Worm (Caenorhabditis elegans) whole organism, L3 larva: ENCODE measurements around the gene col-156.

Experiments used
- R02D3.7 ChIP-seq: fragments of 150-350 bp; optimal IDR thresholded peaks from 2 replicates; lab custom pipeline; 2014; ENCODE audit warnings: missing biosample characterization, missing genetic modification characterization
- ZK546.5 ChIP-seq: sonication (generic microtip); optimal IDR thresholded peaks from 2 replicates; lab custom pipeline; 2017; ENCODE audit warnings: missing biosample characterization, missing genetic modification characterization
- aly-2 ChIP-seq: fragments of 150-350 bp; optimal IDR thresholded peaks from 2 replicates; lab custom pipeline; 2014; ENCODE audit warnings: missing biosample characterization, missing genetic modification characterization
- ama-1 ChIP-seq: fragments of 150-350 bp; optimal IDR thresholded peaks from 2 replicates; lab custom pipeline; 2018
- ceh-28 ChIP-seq: fragments of 150-350 bp; optimal IDR thresholded peaks from 2 replicates; lab custom pipeline; 2014; ENCODE audit warnings: missing biosample characterization, missing genetic modification reagents, missing genetic modification characterization
- ceh-9 ChIP-seq: sonication (generic microtip); optimal IDR thresholded peaks from 2 replicates; lab custom pipeline; 2018; ENCODE audit warnings: missing biosample characterization, missing genetic modification characterization
- egl-27 ChIP-seq: sonication (generic microtip); optimal IDR thresholded peaks from 4 replicates; lab custom pipeline; 2017; ENCODE audit warnings: missing biosample characterization, missing genetic modification reagents, missing genetic modification characterization
- egl-5 ChIP-seq: fragments of 150-350 bp; optimal IDR thresholded peaks from 2 replicates; lab custom pipeline; 2017; ENCODE audit warnings: missing biosample characterization, missing genetic modification reagents, missing genetic modification characterization, inconsistent platforms
- elt-2 ChIP-seq: sonication (generic microtip); optimal IDR thresholded peaks from 2 replicates; lab custom pipeline; 2016; ENCODE audit warnings: missing genetic modification reagents, mild to moderate bottlenecking, missing genetic modification characterization, missing compliant biosample characterization
- eor-1 ChIP-seq, 2 experiments: fragments of 150-350 bp; optimal IDR thresholded peaks; 2 replicates each; lab custom pipeline; 2014 to 2018; ENCODE audit warnings: missing biosample characterization in 2 of 2, missing genetic modification characterization in 2 of 2
- fkh-2 ChIP-seq: fragments of 150-350 bp; optimal IDR thresholded peaks from 2 replicates; lab custom pipeline; 2014; ENCODE audit warnings: missing biosample characterization, missing genetic modification reagents, missing genetic modification characterization
- hmg-11 ChIP-seq: sonication (generic microtip); optimal IDR thresholded peaks from 2 replicates; lab custom pipeline; 2016; ENCODE audit warnings: missing genetic modification characterization, missing compliant biosample characterization
- jun-1 ChIP-seq: fragments of 150-350 bp; optimal IDR thresholded peaks from 2 replicates; lab custom pipeline; 2014; ENCODE audit warnings: missing biosample characterization, missing genetic modification reagents, missing genetic modification characterization
- lin-15B ChIP-seq: fragments of 150-350 bp; optimal IDR thresholded peaks from 2 replicates; lab custom pipeline; 2014; ENCODE audit warnings: missing biosample characterization, missing genetic modification characterization
- lin-39 ChIP-seq: fragments of 150-350 bp; optimal IDR thresholded peaks from 2 replicates; lab custom pipeline; 2018; ENCODE audit warnings: missing biosample characterization, missing genetic modification reagents, missing genetic modification characterization
- lsy-12 ChIP-seq: sonication (generic microtip); optimal IDR thresholded peaks from 2 replicates; lab custom pipeline; 2016; ENCODE audit warnings: mild to moderate bottlenecking, missing genetic modification characterization, missing compliant biosample characterization
- nfya-1 ChIP-seq: sonication (generic microtip); optimal IDR thresholded peaks from 2 replicates; lab custom pipeline; 2017; ENCODE audit warnings: missing genetic modification characterization, mild to moderate bottlenecking, missing compliant biosample characterization, antibody characterized with exemption, moderate library complexity; ENCODE audit not compliant: insufficient read depth
- nhr-11 ChIP-seq: fragments of 150-350 bp; optimal IDR thresholded peaks from 2 replicates; lab custom pipeline; 2014; ENCODE audit warnings: missing biosample characterization, missing genetic modification characterization
- nhr-12 ChIP-seq: fragments of 150-350 bp; optimal IDR thresholded peaks from 2 replicates; lab custom pipeline; 2014; ENCODE audit warnings: missing biosample characterization, missing genetic modification characterization
- nhr-23 ChIP-seq: fragments of 150-350 bp; optimal IDR thresholded peaks from 2 replicates; lab custom pipeline; 2014; ENCODE audit warnings: missing biosample characterization, missing genetic modification reagents, missing genetic modification characterization
- nhr-67 ChIP-seq: fragments of 150-350 bp; optimal IDR thresholded peaks from 2 replicates; lab custom pipeline; 2014; ENCODE audit warnings: missing biosample characterization, missing genetic modification characterization
- nhr-77 ChIP-seq: fragments of 150-350 bp; optimal IDR thresholded peaks from 2 replicates; lab custom pipeline; 2014; ENCODE audit warnings: missing biosample characterization, missing genetic modification characterization
- pha-4 ChIP-seq: fragments of 150-350 bp; optimal IDR thresholded peaks from 2 replicates; lab custom pipeline; 2014; ENCODE audit warnings: missing biosample characterization, missing genetic modification reagents, missing genetic modification characterization
- sea-2 ChIP-seq: fragments of 150-350 bp; sonication (generic microtip); optimal IDR thresholded peaks from 4 replicates; lab custom pipeline; 2014; ENCODE audit warnings: missing biosample characterization, missing genetic modification reagents, missing genetic modification characterization
- skn-1 ChIP-seq: fragments of 150-350 bp; optimal IDR thresholded peaks from 2 replicates; lab custom pipeline; 2014; ENCODE audit warnings: missing biosample characterization, missing genetic modification characterization
- snpc-4 ChIP-seq: fragments of 150-350 bp; optimal IDR thresholded peaks from 2 replicates; lab custom pipeline; 2014; ENCODE audit warnings: missing biosample characterization, missing genetic modification characterization
- tbx-2 ChIP-seq: sonication (generic microtip); optimal IDR thresholded peaks from 2 replicates; lab custom pipeline; 2016; ENCODE audit warnings: mild to moderate bottlenecking, missing genetic modification characterization, missing compliant biosample characterization
- unc-39 ChIP-seq: sonication (generic microtip); optimal IDR thresholded peaks from 4 replicates; lab custom pipeline; 2017; ENCODE audit warnings: missing biosample characterization, missing genetic modification characterization
- unc-62 ChIP-seq: fragments of 150-350 bp; sonication (generic microtip); optimal IDR thresholded peaks from 4 replicates; lab custom pipeline; 2014; ENCODE audit warnings: missing biosample characterization, missing genetic modification reagents, missing genetic modification characterization
- zag-1 ChIP-seq: fragments of 150-350 bp; optimal IDR thresholded peaks from 2 replicates; lab custom pipeline; 2014; ENCODE audit warnings: missing biosample characterization, missing genetic modification characterization
- ztf-11 ChIP-seq: fragments of 150-350 bp; optimal IDR thresholded peaks from 2 replicates; lab custom pipeline; 2014; ENCODE audit warnings: missing biosample characterization, missing genetic modification characterization
- ztf-4 ChIP-seq: fragments of 150-350 bp; optimal IDR thresholded peaks from 2 replicates; lab custom pipeline; 2014; ENCODE audit warnings: missing biosample characterization, missing genetic modification characterization

Gene col-156

DNA sequence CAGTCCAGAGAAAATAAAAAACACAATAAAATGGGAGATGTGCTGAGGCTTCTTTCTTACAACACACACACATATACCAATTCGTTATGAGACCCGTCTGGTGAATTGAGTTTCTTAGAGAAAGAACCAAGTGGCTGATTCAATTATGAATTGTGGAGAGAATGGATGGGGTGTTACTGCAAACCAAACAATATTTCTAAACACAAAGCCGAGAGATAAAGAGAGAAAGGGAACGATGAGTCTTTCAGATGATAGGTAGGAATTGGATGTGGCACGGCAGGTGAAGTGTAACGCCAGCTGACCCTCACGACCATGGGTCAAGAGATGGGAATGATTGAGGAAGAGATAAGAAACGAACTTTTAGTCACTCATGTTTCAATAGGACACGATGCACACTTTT is 3.9 kb downstream of the col-156 start, which contains the start of gene mig-17:
mig-17 (plus strand) TSS at position 389 of the 400 bp plus-strand sequence.
- peak; percentile 23 for TF ChIP-seq nfya-1 (tag; lab: Kevin White, UChicago)
- TF ChIP-seq lin-15B, result no peak
- TF ChIP-seq skn-1 (tag; lab: Kevin White, UChicago), result no peak
- TF ChIP-seq egl-5 (tag; lab: Kevin White, UChicago), result peak; percentile 53

DNA sequence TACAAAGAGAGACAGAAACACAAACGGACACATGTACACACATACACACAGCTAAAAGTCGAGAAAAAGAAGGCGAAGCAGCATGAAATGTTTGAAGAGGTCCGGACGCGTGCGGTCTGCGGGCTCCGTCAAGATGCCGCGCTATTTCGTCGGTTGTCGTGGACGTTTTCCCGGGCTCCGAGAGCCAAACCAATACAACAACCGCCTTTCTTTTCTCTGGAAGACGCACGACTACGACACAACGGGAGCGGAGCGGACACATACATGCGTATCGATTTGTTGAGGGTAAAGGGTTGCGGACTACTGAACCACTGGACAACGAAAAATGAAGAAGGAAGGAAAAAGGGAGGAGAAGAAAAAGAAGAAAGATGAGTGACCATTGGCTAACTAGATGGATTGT is 4.8 kb downstream of the col-156 start:
- no peak for TF ChIP-seq nhr-12 (tag; lab: Kevin White, UChicago)
- TF ChIP-seq nfya-1 (tag; lab: Kevin White, UChicago), result peak; percentile 86
- TF ChIP-seq nhr-11 (tag; lab: Kevin White, UChicago), result no peak
- no peak for TF ChIP-seq lin-15B
- TF ChIP-seq tbx-2 (tag; lab: Kevin White, UChicago), result no peak
- TF ChIP-seq ceh-9 (tag; lab: Kevin White, UChicago), result no peak
- peak; percentile 20 for TF ChIP-seq snpc-4 (tag; lab: Kevin White, UChicago)
- TF ChIP-seq unc-39 (tag; lab: Kevin White, UChicago), result no peak
- TF ChIP-seq ceh-28, result peak; percentile 28
- TF ChIP-seq hmg-11, result peak; percentile 30
- no peak for TF ChIP-seq zag-1
- TF ChIP-seq nhr-23 (tag; lab: Kevin White, UChicago), result no peak
- no peak for TF ChIP-seq pha-4 (tag; lab: Kevin White, UChicago)
- no peak for TF ChIP-seq eor-1 (tag; optimal IDR thresholded peaks at IDR 0.05; lab: Kevin White, UChicago)
- no peak for TF ChIP-seq sea-2 (GFP tag; lab: Kevin White, UChicago)
- no peak for TF ChIP-seq ama-1
- TF ChIP-seq ztf-11 (tag; lab: Kevin White, UChicago), result no peak
- TF ChIP-seq ztf-4, result no peak
- TF ChIP-seq nhr-67 (tag; lab: Kevin White, UChicago), result no peak
- TF ChIP-seq elt-2 (tag; lab: Kevin White, UChicago), result no peak
- TF ChIP-seq egl-5 (tag; lab: Kevin White, UChicago), result peak; percentile 48
- TF ChIP-seq nhr-77 (tag; lab: Kevin White, UChicago), result no peak
- TF ChIP-seq lin-39, result peak; percentile 73
- TF ChIP-seq fkh-2, result no peak
- TF ChIP-seq jun-1 (tag; lab: Kevin White, UChicago), result no peak
- TF ChIP-seq unc-62 (GFP tag; lab: Kevin White, UChicago), result peak; percentile 52

DNA sequence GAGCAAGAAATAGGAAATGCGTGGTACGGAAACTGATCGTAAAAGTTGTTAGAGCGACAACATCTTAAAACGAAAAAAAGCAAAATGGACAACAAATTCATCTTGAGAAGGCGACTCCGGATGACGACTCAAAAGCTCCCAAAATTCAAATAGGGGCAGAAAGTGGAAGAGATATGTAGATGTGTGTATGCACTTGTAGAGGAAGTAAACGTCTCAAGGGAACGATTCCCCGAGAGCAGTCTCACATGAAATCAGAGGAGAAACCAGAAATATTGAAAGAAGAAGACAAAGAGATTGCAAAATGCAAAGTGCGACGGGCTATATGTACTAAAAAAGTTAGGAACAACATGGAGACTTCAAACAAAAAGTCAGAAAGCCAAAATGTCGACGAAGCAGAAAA is 6.7 kb downstream of the col-156 start, which contains the start of gene F57B7.2:
F57B7.2 (minus strand) TSS at position 101 of the 400 bp plus-strand sequence.
- TF ChIP-seq nfya-1 (tag; lab: Kevin White, UChicago) (peak; percentile 16), pha-4 (tag; lab: Kevin White, UChicago) (no peak), unc-62 (GFP tag; lab: Kevin White, UChicago) (peak; percentile 6)

DNA sequence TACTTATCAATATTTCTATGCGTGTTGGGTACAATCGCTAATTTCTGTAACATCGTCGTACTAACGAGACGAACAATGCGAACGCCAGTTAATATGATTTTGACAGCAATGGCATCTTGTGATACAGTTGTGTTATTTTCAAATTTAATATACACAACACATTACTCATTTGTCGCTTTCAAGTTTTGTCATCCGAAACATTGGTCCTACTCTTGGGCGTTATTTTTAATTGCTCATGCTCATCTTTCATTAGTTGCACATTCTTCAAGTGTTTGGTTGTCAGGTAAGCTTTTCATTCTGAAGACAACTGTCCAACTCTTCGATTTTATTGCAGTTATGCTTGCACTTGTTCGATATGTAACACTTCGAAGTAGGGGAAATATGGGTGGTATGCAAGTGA is 11.0 kb downstream of the col-156 start:
- no peak for TF ChIP-seq ztf-4
- TF ChIP-seq nhr-67 (tag; lab: Kevin White, UChicago), result no peak
- no peak for TF ChIP-seq egl-27 (tag; lab: Kevin White, UChicago)
- no peak for TF ChIP-seq ztf-11 (tag; lab: Kevin White, UChicago)
- TF ChIP-seq sea-2 (GFP tag; lab: Kevin White, UChicago), result no peak
- TF ChIP-seq nhr-23 (tag; lab: Kevin White, UChicago), result no peak
- TF ChIP-seq R02D3.7 (tag; lab: Kevin White, UChicago), result no peak
- TF ChIP-seq unc-39 (tag; lab: Kevin White, UChicago), result no peak
- TF ChIP-seq unc-62 (GFP tag; lab: Kevin White, UChicago), result no peak
- TF ChIP-seq nhr-12 (tag; lab: Kevin White, UChicago), result no peak
- TF ChIP-seq jun-1 (tag; lab: Kevin White, UChicago), result no peak
- no peak for TF ChIP-seq aly-2 (tag; lab: Kevin White, UChicago)
- TF ChIP-seq snpc-4 (tag; lab: Kevin White, UChicago), result no peak
- TF ChIP-seq lin-15B, result no peak
- no peak for TF ChIP-seq zag-1
- TF ChIP-seq egl-5 (tag; lab: Kevin White, UChicago), result no peak

DNA sequence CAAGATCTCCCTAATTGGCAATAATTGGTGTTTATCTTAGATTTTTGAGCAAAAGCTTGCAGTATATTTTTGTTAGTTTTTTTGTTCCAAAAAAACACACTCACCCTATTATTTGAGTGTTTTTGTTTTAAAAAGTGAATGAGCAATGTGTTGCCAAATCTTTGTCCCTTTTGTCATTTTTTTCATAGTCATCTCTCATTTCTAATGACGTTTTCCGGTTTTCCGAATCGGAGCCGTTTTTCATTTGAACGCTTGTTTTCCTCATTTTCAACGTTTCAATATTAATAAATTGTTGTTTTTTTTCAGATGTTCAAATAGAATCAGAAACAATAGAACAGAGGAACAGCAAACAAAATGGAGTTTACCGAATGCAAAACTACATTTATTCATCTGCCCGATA is 11.7 kb downstream of the col-156 start, which contains the start of gene dmsr-1:
dmsr-1 (plus strand) TSS at position 301 of the 400 bp plus-strand sequence.
- TF ChIP-seq ztf-11 (tag; lab: Kevin White, UChicago) (no peak), unc-39 (tag; lab: Kevin White, UChicago) (no peak), lsy-12 (tag; lab: Kevin White, UChicago) (no peak), aly-2 (tag; lab: Kevin White, UChicago) (no peak), ZK546.5 (tag; lab: Kevin White, UChicago) (no peak), nfya-1 (tag; lab: Kevin White, UChicago) (no peak), egl-27 (tag; lab: Kevin White, UChicago) (no peak)
